Worm (Caenorhabditis elegans) whole organism, L4 larva: ENCODE results near the gene pcp-4.

ENCODE experiments used
- F37D6.2 ChIP-seq: sonication (generic microtip); optimal IDR thresholded peaks from 2 replicates; lab custom pipeline; 2016; ENCODE audit warnings: mild to moderate bottlenecking, missing genetic modification characterization, missing compliant biosample characterization
- T20F7.1 ChIP-seq: fragments of 200-800 bp; sonication (Bioruptor generic); optimal IDR thresholded peaks from 2 replicates; lab custom pipeline; 2018; ENCODE audit warnings: mild to moderate bottlenecking, missing genetic modification characterization, missing compliant biosample characterization
- T26A8.4 ChIP-seq: fragments of 200-800 bp; sonication (Bioruptor generic); IDR thresholded peaks from 2 replicates; pipeline ENCODE4 v1.3.6; 2022; ENCODE audit warnings: missing genetic modification characterization, missing compliant biosample characterization
- Y48G9A.11 ChIP-seq: fragments of 200-800 bp; sonication (Bioruptor generic); IDR thresholded peaks from 2 replicates; pipeline ENCODE4 v1.3.6; 2022; ENCODE audit warnings: missing genetic modification reagents, missing genetic modification characterization, missing compliant biosample characterization
- Y5F2A.4 ChIP-seq: fragments of 200-800 bp; sonication (Bioruptor generic); optimal IDR thresholded peaks from 2 replicates; lab custom pipeline; 2018; ENCODE audit warnings: mild to moderate bottlenecking, missing genetic modification characterization, missing compliant biosample characterization
- ZK546.5 ChIP-seq, 2 experiments: sonication (generic microtip); optimal IDR thresholded peaks; 2 replicates each; lab custom pipeline; 2017; ENCODE audit warnings: missing biosample characterization in 2 of 2, missing genetic modification characterization in 2 of 2
- aha-1 ChIP-seq: fragments of 150-350 bp; peaks from one replicate; lab custom pipeline; 2014; ENCODE audit warnings: missing biosample characterization, missing genetic modification characterization
- ceh-28 ChIP-seq: fragments of 150-350 bp; optimal IDR thresholded peaks from 2 replicates; lab custom pipeline; 2014; ENCODE audit warnings: missing biosample characterization, missing genetic modification reagents, missing genetic modification characterization
- ceh-62 ChIP-seq: sonication (generic microtip); optimal IDR thresholded peaks from 2 replicates; lab custom pipeline; 2017; ENCODE audit warnings: missing biosample characterization, missing genetic modification characterization
- ctbp-1 ChIP-seq: fragments of 200-800 bp; sonication (Bioruptor generic); IDR thresholded peaks from 2 replicates; pipeline ENCODE4 v1.3.6; 2022; ENCODE audit warnings: missing genetic modification reagents, missing genetic modification characterization, missing compliant biosample characterization
- daf-12 ChIP-seq: fragments of 150-350 bp; optimal IDR thresholded peaks from 2 replicates; lab custom pipeline; 2014; ENCODE audit warnings: missing biosample characterization, missing genetic modification reagents, missing genetic modification characterization
- daf-16 ChIP-seq, 3 experiments: sonication (generic microtip); optimal IDR thresholded peaks; 2 replicates each; lab custom pipeline; 2016 to 2017; ENCODE audit warnings: missing genetic modification characterization in 3 of 3, missing genetic modification reagents in 3 of 3, mild to moderate bottlenecking in 2 of 3, missing compliant biosample characterization in 2 of 3, missing biosample characterization in 1 of 3, moderate library complexity in 1 of 3
- daf-8 ChIP-seq: fragments of 200-800 bp; sonication (Bioruptor generic); IDR thresholded peaks from 2 replicates; pipeline ENCODE4 v1.3.6; 2022; ENCODE audit warnings: missing genetic modification characterization, missing compliant biosample characterization
- dve-1 ChIP-seq: sonication (generic microtip); optimal IDR thresholded peaks from 2 replicates; lab custom pipeline; 2017; ENCODE audit warnings: antibody characterized with exemption, mild to moderate bottlenecking, missing genetic modification characterization, missing compliant biosample characterization; ENCODE audit not compliant: insufficient read depth
- egl-43 ChIP-seq: fragments of 200-800 bp; sonication (Bioruptor generic); IDR thresholded peaks from 2 replicates; pipeline ENCODE4 v1.3.6; 2022; ENCODE audit warnings: missing genetic modification reagents, missing genetic modification characterization, missing compliant biosample characterization
- fkh-10 ChIP-seq: fragments of 150-350 bp; optimal IDR thresholded peaks from 2 replicates; lab custom pipeline; 2014; ENCODE audit warnings: missing biosample characterization, missing genetic modification reagents, missing genetic modification characterization
- lim-7 ChIP-seq: fragments of 200-800 bp; sonication (Bioruptor generic); IDR thresholded peaks from 2 replicates; pipeline ENCODE4 v1.3.6; 2022; ENCODE audit warnings: missing genetic modification characterization, missing compliant biosample characterization
- lin-13 ChIP-seq: fragments of 150-350 bp; optimal IDR thresholded peaks from 2 replicates; lab custom pipeline; 2014; ENCODE audit warnings: missing biosample characterization, missing genetic modification reagents, missing genetic modification characterization
- lir-3 ChIP-seq: sonication (generic microtip); optimal IDR thresholded peaks from 2 replicates; lab custom pipeline; 2016; ENCODE audit warnings: mild to moderate bottlenecking, missing genetic modification characterization, missing compliant biosample characterization
- madf-9 ChIP-seq: fragments of 200-800 bp; sonication (Bioruptor generic); conservative IDR thresholded peaks from 2 replicates; pipeline ENCODE4 v1.3.6; 2022; ENCODE audit warnings: missing genetic modification reagents, missing genetic modification characterization, missing compliant biosample characterization
- mdl-1 ChIP-seq, 2 experiments: fragments of 150-350 bp in 1 of 2; sonication (generic microtip) in 1 of 2; optimal IDR thresholded peaks; 2 replicates each; lab custom pipeline; 2014 to 2017; ENCODE audit warnings: missing biosample characterization in 2 of 2, missing genetic modification characterization in 2 of 2
- mdt-29 ChIP-seq: fragments of 200-800 bp; sonication (Bioruptor generic); IDR thresholded peaks from 2 replicates; pipeline ENCODE4 v1.3.6; 2022; ENCODE audit warnings: missing genetic modification reagents, missing genetic modification characterization, missing compliant biosample characterization
- mxl-2 ChIP-seq: fragments of 200-800 bp; sonication (Bioruptor generic); conservative IDR thresholded peaks from 2 replicates; pipeline ENCODE4 v1.3.6; 2022; ENCODE audit warnings: missing genetic modification reagents, missing genetic modification characterization, missing compliant biosample characterization
- mxl-3 ChIP-seq: fragments of 200-800 bp; sonication (Bioruptor generic); optimal IDR thresholded peaks from 2 replicates; lab custom pipeline; 2018; ENCODE audit warnings: mild to moderate bottlenecking, missing genetic modification characterization, missing compliant biosample characterization
- nhr-111 ChIP-seq: fragments of 200-800 bp; sonication (Bioruptor generic); optimal IDR thresholded peaks from 2 replicates; lab custom pipeline; 2018; ENCODE audit warnings: mild to moderate bottlenecking, missing genetic modification characterization, missing compliant biosample characterization
- nhr-28 ChIP-seq: fragments of 150-350 bp; optimal IDR thresholded peaks from 2 replicates; lab custom pipeline; 2014; ENCODE audit warnings: missing biosample characterization, missing genetic modification characterization
- nhr-42 ChIP-seq: fragments of 200-800 bp; sonication (Bioruptor generic); IDR thresholded peaks from 2 replicates; pipeline ENCODE4 v1.3.6; 2022; ENCODE audit warnings: missing genetic modification characterization, missing compliant biosample characterization
- nhr-48 ChIP-seq: sonication (generic microtip); optimal IDR thresholded peaks from 2 replicates; lab custom pipeline; 2016; ENCODE audit warnings: mild to moderate bottlenecking, missing genetic modification characterization, missing compliant biosample characterization
- pqm-1 ChIP-seq: sonication (generic microtip); optimal IDR thresholded peaks from 2 replicates; lab custom pipeline; 2017; ENCODE audit warnings: missing biosample characterization, missing genetic modification characterization
- snpc-1.2 ChIP-seq: fragments of 200-800 bp; sonication (Bioruptor generic); IDR thresholded peaks from 2 replicates; pipeline ENCODE4 v1.3.6; 2022; ENCODE audit warnings: missing genetic modification reagents, missing genetic modification characterization, missing compliant biosample characterization
- spr-1 ChIP-seq: sonication (generic microtip); optimal IDR thresholded peaks from 2 replicates; lab custom pipeline; 2016; ENCODE audit warnings: mild to moderate bottlenecking, missing genetic modification characterization, missing compliant biosample characterization
- spr-3 ChIP-seq: fragments of 200-800 bp; sonication (Bioruptor generic); optimal IDR thresholded peaks from 2 replicates; lab custom pipeline; 2018; ENCODE audit warnings: mild to moderate bottlenecking, missing genetic modification characterization, missing compliant biosample characterization
- unc-130 ChIP-seq: sonication (generic microtip); optimal IDR thresholded peaks from 2 replicates; lab custom pipeline; 2016; ENCODE audit warnings: missing genetic modification reagents, missing genetic modification characterization, missing compliant biosample characterization
- unc-62 ChIP-seq, 3 experiments: fragments of 150-350 bp in 1 of 3; sonication (generic microtip); optimal IDR thresholded peaks in 2 of 3; peaks in 1 of 3; 1 replicate in 1 of 3; 2 replicates in 2 of 3; lab custom pipeline; 2014 to 2017; ENCODE audit warnings: missing biosample characterization in 3 of 3, missing genetic modification characterization in 3 of 3, missing genetic modification reagents in 3 of 3, missing genotype in 1 of 3
- zfp-2 ChIP-seq: sonication (generic microtip); optimal IDR thresholded peaks from 2 replicates; lab custom pipeline; 2016; ENCODE audit warnings: mild to moderate bottlenecking, missing genetic modification characterization, missing compliant biosample characterization

The pcp-4 gene

ce11 chrV:19836142-19836541, 5.3 kb upstream of the pcp-4 start, which contains the start of gene srw-38:
Gene srw-38 (plus strand): TSS chrV:19836442.
- TF ChIP-seq ceh-62 (tag; lab: Kevin White, UChicago): no peak
- TF ChIP-seq daf-16 (GFP tag; optimal IDR thresholded peaks at IDR 0.05; lab: Kevin White, UChicago): no peak
- TF ChIP-seq daf-16 (tag; optimal IDR thresholded peaks at IDR 0.05; lab: Kevin White, UChicago): no peak
- no peak for TF ChIP-seq mdt-29
- TF ChIP-seq spr-3: no peak
- no peak for TF ChIP-seq nhr-28 (tag; lab: Kevin White, UChicago)
- TF ChIP-seq T20F7.1 (GFP tag; lab: Kevin White, UChicago): no peak
- TF ChIP-seq fkh-10 (GFP tag; lab: Kevin White, UChicago): no peak
- TF ChIP-seq mxl-3: no peak
- no peak for TF ChIP-seq unc-130
- no peak for TF ChIP-seq ZK546.5 (tag; optimal IDR thresholded peaks at IDR 0.05; lab: Kevin White, UChicago)
- no peak for TF ChIP-seq Y48G9A.11
- TF ChIP-seq mxl-2: no peak
- no peak for TF ChIP-seq Y5F2A.4 (GFP tag; lab: Kevin White, UChicago)
- TF ChIP-seq aha-1: no peak
- TF ChIP-seq F37D6.2 (tag; lab: Kevin White, UChicago): no peak
- TF ChIP-seq dve-1 (tag; lab: Kevin White, UChicago): no peak

ce11 chrV:19831588-19831987, 777 bp upstream of the pcp-4 start:
- TF ChIP-seq unc-62 (GFP tag; optimal IDR thresholded peaks at IDR 0.05 in 1 of 2; lab: Kevin White, UChicago) (peak in 1 of 2 experiments; percentile 71), unc-62 (tag; optimal IDR thresholded peaks at IDR 0.05; lab: Kevin White, UChicago) (no peak), ceh-28 (tag; lab: Kevin White, UChicago) (no peak), pqm-1 (tag; lab: Kevin White, UChicago) (peak; percentile 58)

DNA sequence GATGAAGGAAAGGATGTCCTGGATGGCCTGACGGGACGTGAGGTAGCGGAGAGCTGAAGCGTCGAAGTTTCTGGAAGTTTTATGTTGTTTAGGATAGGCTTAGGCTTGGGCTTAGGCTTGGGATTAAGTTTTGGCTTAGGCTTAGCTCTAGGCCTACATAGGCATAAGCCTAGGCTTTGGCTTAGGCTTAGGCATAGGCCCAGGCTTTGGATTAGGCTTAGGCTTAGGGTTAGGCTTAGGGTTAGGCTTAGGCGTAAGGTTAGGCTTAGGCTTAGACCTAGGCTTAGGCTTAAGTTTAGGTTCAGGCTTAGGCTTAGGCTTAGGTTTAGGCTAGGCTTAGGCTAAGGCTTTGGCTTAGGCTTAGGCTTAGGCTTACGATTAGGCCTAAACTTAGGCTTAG, 1.6 kb downstream of the pcp-4 start:
- TF ChIP-seq aha-1 (peak; percentile 66), nhr-42 (GFP tag; lab: Robert Waterston, UW) (no peak), fkh-10 (GFP tag; lab: Kevin White, UChicago) (no peak)

- no peak for TF ChIP-seq madf-9 (GFP tag; lab: Robert Waterston, UW)
- TF ChIP-seq lin-13: no peak
- TF ChIP-seq T26A8.4 (GFP tag; lab: Robert Waterston, UW): no peak
- no peak for TF ChIP-seq mdl-1 (tag; optimal IDR thresholded peaks at IDR 0.05; lab: Kevin White, UChicago)
- TF ChIP-seq unc-130: no peak
- no peak for TF ChIP-seq nhr-111
- TF ChIP-seq spr-1 (tag; lab: Kevin White, UChicago): no peak
- no peak for TF ChIP-seq lir-3 (tag; lab: Kevin White, UChicago)
- no peak for TF ChIP-seq mdt-29
- TF ChIP-seq daf-8 (GFP tag; lab: Robert Waterston, UW): no peak
- TF ChIP-seq, all 104 proteins: peak for 0
Measured at ce11 chrV:19827481-19827880, 3.3 kb downstream of the pcp-4 start.

- TF ChIP-seq nhr-48 (tag; lab: Kevin White, UChicago) (no peak), zfp-2 (tag; lab: Kevin White, UChicago) (no peak), mdt-29 (no peak), daf-12 (tag; lab: Kevin White, UChicago) (no peak), spr-1 (tag; lab: Kevin White, UChicago) (no peak), snpc-1.2 (no peak), spr-3 (no peak), ctbp-1 (no peak), lim-7 (GFP tag; lab: Robert Waterston, UW) (no peak), egl-43 (GFP tag; lab: Robert Waterston, UW) (no peak)
Measured at ce11 chrV:19822093-19822492, 8.7 kb downstream of the pcp-4 start, which contains the start of gene Y116F11B.17. Gene Y116F11B.17 (minus strand): TSS chrV:19822193.
